Fruit fly (Drosophila melanogaster): ENCODE measurements around the gene Art6.
A peak's percentile ranks its signal among the peaks of the same experiment; 100 is the strongest.

Gene Art6

DNA sequence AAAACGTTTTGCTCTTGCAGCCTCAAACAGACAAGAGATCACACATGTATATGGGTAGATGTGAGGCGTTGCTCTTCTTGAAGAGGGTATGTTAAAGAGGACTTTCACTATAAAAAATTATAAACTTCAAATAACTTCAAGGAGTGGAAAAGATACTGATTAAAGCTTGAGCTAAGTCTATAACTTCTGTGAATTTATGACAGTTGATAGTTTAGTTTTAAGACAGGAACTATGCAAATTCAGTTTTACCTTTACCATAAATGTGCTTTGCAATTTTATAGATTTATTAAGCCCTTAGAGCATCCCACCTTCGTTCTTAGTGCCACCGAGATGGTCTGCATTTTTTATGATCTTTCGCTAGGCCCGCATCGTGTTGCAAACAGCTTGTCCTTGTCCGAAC, 29.1 kb downstream of the Art6 start (continued):
- TF ChIP-seq Ets96B (tag; optimal IDR thresholded peaks at IDR 0.05) (peak; percentile 57), Hr39 (GFP tag; optimal IDR thresholded peaks at IDR 0.05) (peak; percentile 3), Sox102F (GFP tag; optimal IDR thresholded peaks at IDR 0.05) (no peak), fd59A (GFP tag; optimal IDR thresholded peaks at IDR 0.05) (peak; percentile 54), CG6854 (GFP tag; optimal IDR thresholded peaks at IDR 0.05) (no peak), dsx (GFP tag; optimal IDR thresholded peaks at IDR 0.05; ENCODE audit: poor library complexity, severe bottlenecking) (peak; percentile 60), achi (GFP tag; optimal IDR thresholded peaks at IDR 0.05) (no peak)

dm6 chr3R:13915646-13916045, 30.0 kb downstream of the Art6 start:
- TF ChIP-seq CG8119 (GFP tag; IDR thresholded peaks at IDR 0.05) (peak; percentile 26; the same call in 1 of the 3 replicates), eg (GFP tag; IDR thresholded peaks at IDR 0.05) (peak; percentile 60; the same call in 2 of the 3 replicates), Eip75B (GFP tag; optimal IDR thresholded peaks at IDR 0.05) (peak; percentile 70), dac (GFP tag; optimal IDR thresholded peaks at IDR 0.05) (no peak), topi (GFP tag; optimal IDR thresholded peaks at IDR 0.05) (peak; percentile 78), Met (GFP tag; optimal IDR thresholded peaks at IDR 0.05) (peak; percentile 77), CG8319 (GFP tag; optimal IDR thresholded peaks at IDR 0.05) (peak; percentile 56), Ets21C (GFP tag; optimal IDR thresholded peaks at IDR 0.05) (peak; percentile 57), Smox (GFP tag; optimal IDR thresholded peaks at IDR 0.05) (peak; percentile 66), Eip78C (GFP tag) (peak; percentile 92), Blimp-1 (GFP tag; optimal IDR thresholded peaks at IDR 0.05) (peak; percentile 44), pdm3 (GFP tag; optimal IDR thresholded peaks at IDR 0.05) (peak; percentile 77), Hr38 (GFP tag; optimal IDR thresholded peaks at IDR 0.05) (no peak), CG3032 (tag; optimal IDR thresholded peaks at IDR 0.05) (peak; percentile 86), CG3919 (GFP tag; optimal IDR thresholded peaks at IDR 0.05) (peak; percentile 75), svp (GFP tag) (peak; percentile 90), CG31627 (GFP tag; optimal IDR thresholded peaks at IDR 0.05) (peak; percentile 75), CG11762 (GFP tag; optimal IDR thresholded peaks at IDR 0.05; ENCODE audit: insufficient read depth) (peak; percentile 56), CG6854 (GFP tag; optimal IDR thresholded peaks at IDR 0.05) (no peak), fd59A (GFP tag; optimal IDR thresholded peaks at IDR 0.05) (peak; percentile 77), CG6163 (GFP tag; IDR thresholded peaks at IDR 0.05) (peak; percentile 84), CG11902 (GFP tag; optimal IDR thresholded peaks at IDR 0.05) (peak; percentile 66), lz (GFP tag; optimal IDR thresholded peaks at IDR 0.05) (peak; percentile 75), acj6 (GFP tag; optimal IDR thresholded peaks at IDR 0.05) (peak; percentile 80), CG6808 (GFP tag; optimal IDR thresholded peaks at IDR 0.05) (peak; percentile 86), Hr39 (GFP tag; optimal IDR thresholded peaks at IDR 0.05) (peak; percentile 70), Lpt (GFP tag; optimal IDR thresholded peaks at IDR 0.05) (peak; percentile 32), CG32006 (GFP tag; optimal IDR thresholded peaks at IDR 0.05) (peak; percentile 37), CG10631 (GFP tag; optimal IDR thresholded peaks at IDR 0.05) (peak; percentile 73), ss (GFP tag; optimal IDR thresholded peaks at IDR 0.05) (peak; percentile 74 to 86), CG4318 (GFP tag; optimal IDR thresholded peaks at IDR 0.05) (peak; percentile 2), vri (GFP tag; optimal IDR thresholded peaks at IDR 0.05) (peak; percentile 36), dsx (GFP tag; optimal IDR thresholded peaks at IDR 0.05; ENCODE audit: poor library complexity, severe bottlenecking) (peak; percentile 80), Eip93F (GFP tag; optimal IDR thresholded peaks at IDR 0.05) (no peak), Sox14 (GFP tag; optimal IDR thresholded peaks at IDR 0.05) (peak; percentile 69), Hr4 (GFP tag; optimal IDR thresholded peaks at IDR 0.05) (peak; percentile 39), CG9139 (GFP tag; optimal IDR thresholded peaks at IDR 0.05) (peak; percentile 75), OdsH (GFP tag; optimal IDR thresholded peaks at IDR 0.05) (peak; percentile 76), Sox15 (GFP tag; optimal IDR thresholded peaks at IDR 0.05) (peak; percentile 56), cyc (GFP tag; optimal IDR thresholded peaks at IDR 0.05) (peak; percentile 65), CG7368 (GFP tag; optimal IDR thresholded peaks at IDR 0.05) (peak; percentile 48), spab (GFP tag; optimal IDR thresholded peaks at IDR 0.05) (peak; percentile 80), Sox102F (GFP tag; optimal IDR thresholded peaks at IDR 0.05) (peak; percentile 57), esn (GFP tag; optimal IDR thresholded peaks at IDR 0.05) (peak; percentile 79), Gug (GFP tag; IDR thresholded peaks at IDR 0.05) (no peak), CG8632 (GFP tag; optimal IDR thresholded peaks at IDR 0.05) (peak; percentile 63), CG1621 (tag; optimal IDR thresholded peaks at IDR 0.05) (peak; percentile 79)

Data from whole organism, prepupa.